Fruit fly (Drosophila melanogaster): ENCODE measurements around the gene CG14324.

The CG14324 gene

DNA sequence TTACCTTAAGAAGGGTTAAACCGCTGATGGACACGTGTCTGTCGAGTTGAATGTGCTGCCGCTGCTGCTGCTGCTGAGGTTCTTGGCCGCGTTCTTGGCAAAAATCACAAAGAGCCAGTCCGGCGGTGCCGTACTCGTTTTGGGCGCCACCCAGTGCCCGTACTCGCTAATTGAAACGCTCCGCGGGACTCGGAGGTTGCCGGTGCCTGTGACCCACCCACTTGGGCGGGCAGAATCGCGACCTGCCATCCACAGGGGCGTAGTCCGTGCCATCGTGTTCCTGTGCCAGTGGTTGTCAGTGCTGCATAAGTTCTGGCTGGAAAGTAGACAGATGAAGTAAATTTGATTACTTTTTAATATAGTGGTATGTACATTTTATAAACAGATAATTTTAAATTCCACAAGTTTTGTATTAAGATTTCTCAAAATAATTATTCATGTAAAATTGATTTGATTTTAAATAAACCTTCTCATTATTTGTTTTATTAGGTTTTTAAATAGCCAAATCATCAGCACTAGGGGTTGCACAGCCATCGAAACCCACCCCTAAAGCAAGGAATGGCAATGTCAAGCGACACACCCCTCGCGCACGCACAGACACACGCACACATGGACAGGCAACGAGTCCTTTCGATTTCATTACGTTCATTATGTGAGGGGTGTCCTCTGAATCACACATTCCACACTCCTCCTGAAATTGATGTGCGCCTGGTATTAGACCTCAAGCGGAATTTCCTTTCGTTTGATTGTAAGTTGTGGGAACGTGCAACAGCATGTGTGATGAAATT is 13.5 kb downstream of the CG14324 start (continued):
- TF ChIP-seq fd3F (GFP tag; optimal IDR thresholded peaks at IDR 0.05) (no peak), CG8478 (optimal IDR thresholded peaks at IDR 0.05) (no peak), mam (GFP tag; optimal IDR thresholded peaks at IDR 0.05) (no peak), ase (GFP tag; IDR thresholded peaks at IDR 0.05) (no peak), zf30C (GFP tag; optimal IDR thresholded peaks at IDR 0.05) (no peak), CG3281 (GFP tag; optimal IDR thresholded peaks at IDR 0.05) (no peak), twi (tag; optimal IDR thresholded peaks at IDR 0.05) (peak; percentile 52), Hr51 (GFP tag; optimal IDR thresholded peaks at IDR 0.05) (peak in 1 of 2 experiments; percentile 41), CG15601 (tag; optimal IDR thresholded peaks at IDR 0.05) (no peak), CG32532 (GFP tag; IDR thresholded peaks at IDR 0.05) (0 out of 2 replicates have a peak, but pooled peaks have one; percentile 15), CG3163 (GFP tag; optimal IDR thresholded peaks at IDR 0.05) (no peak), NC2β (GFP tag; optimal IDR thresholded peaks at IDR 0.05) (no peak), CG3407 (GFP tag; optimal IDR thresholded peaks at IDR 0.05) (no peak), GATAe (GFP tag; conservative IDR thresholded peaks at IDR 0.05) (no peak), sna (GFP tag; IDR thresholded peaks at IDR 0.05; ENCODE audit: partially characterized antibody) (no peak), Chrac-16 (GFP tag; optimal IDR thresholded peaks at IDR 0.05) (no peak), CG17359 (tag; optimal IDR thresholded peaks at IDR 0.05) (no peak), schlank (tag; optimal IDR thresholded peaks at IDR 0.05) (no peak), nau (GFP tag; optimal IDR thresholded peaks at IDR 0.05) (no peak), dati (GFP tag; IDR thresholded peaks at IDR 0.05) (no peak), ash1 (GFP tag; optimal IDR thresholded peaks at IDR 0.05) (no peak), CG43689 (GFP tag; IDR thresholded peaks at IDR 0.05) (no peak), pzg (GFP tag; optimal IDR thresholded peaks at IDR 0.05) (no peak), crc (GFP tag; optimal IDR thresholded peaks at IDR 0.05) (no peak), Rfx (GFP tag; IDR thresholded peaks at IDR 0.05) (no peak), CG14860 (GFP tag; IDR thresholded peaks at IDR 0.05; ENCODE audit: partially characterized antibody) (no peak), CG8089 (GFP tag; optimal IDR thresholded peaks at IDR 0.05) (no peak), CG11398 (GFP tag; optimal IDR thresholded peaks at IDR 0.05) (no peak), tx (GFP tag; optimal IDR thresholded peaks at IDR 0.05) (no peak), Dad (GFP tag; optimal IDR thresholded peaks at IDR 0.05) (no peak), CG1832 (GFP tag; optimal IDR thresholded peaks at IDR 0.05) (no peak), lab (GFP tag; optimal IDR thresholded peaks at IDR 0.05) (peak; percentile 40), CG15011 (GFP tag; optimal IDR thresholded peaks at IDR 0.05) (peak; percentile 15), wor (GFP tag; IDR thresholded peaks at IDR 0.05) (peak; percentile 32; the same call in 1 of the 2 replicates), tup (GFP tag; optimal IDR thresholded peaks at IDR 0.05) (no peak), knrl (GFP tag; IDR thresholded peaks at IDR 0.05; ENCODE audit: partially characterized antibody) (no peak), MESR4 (GFP tag; optimal IDR thresholded peaks at IDR 0.05) (no peak), CG1602 (GFP tag; optimal IDR thresholded peaks at IDR 0.05) (no peak), da (GFP tag; optimal IDR thresholded peaks at IDR 0.05) (no peak), CG13296 (GFP tag; optimal IDR thresholded peaks at IDR 0.05) (peak; percentile 16), grn (GFP tag; optimal IDR thresholded peaks at IDR 0.05) (no peak), ci (GFP tag; IDR thresholded peaks at IDR 0.05) (no peak; the same call in 1 of the 3 replicates), Opbp (GFP tag; IDR thresholded peaks at IDR 0.05; ENCODE audit: partially characterized antibody) (no peak), Usf (GFP tag; optimal IDR thresholded peaks at IDR 0.05) (no peak), Hr3 (GFP tag; optimal IDR thresholded peaks at IDR 0.05) (no peak), cas (GFP tag; IDR thresholded peaks at IDR 0.05) (no peak), ERR (GFP tag; optimal IDR thresholded peaks at IDR 0.05) (no peak), wdn (GFP tag; IDR thresholded peaks at IDR 0.05) (no peak), corto (GFP tag; optimal IDR thresholded peaks at IDR 0.05) (no peak), CG6272 (GFP tag; IDR thresholded peaks at IDR 0.05) (no peak)

All from whole organism, embryonic.